Worm (Caenorhabditis elegans): ENCODE results near the gene F10E9.5.

DNA sequence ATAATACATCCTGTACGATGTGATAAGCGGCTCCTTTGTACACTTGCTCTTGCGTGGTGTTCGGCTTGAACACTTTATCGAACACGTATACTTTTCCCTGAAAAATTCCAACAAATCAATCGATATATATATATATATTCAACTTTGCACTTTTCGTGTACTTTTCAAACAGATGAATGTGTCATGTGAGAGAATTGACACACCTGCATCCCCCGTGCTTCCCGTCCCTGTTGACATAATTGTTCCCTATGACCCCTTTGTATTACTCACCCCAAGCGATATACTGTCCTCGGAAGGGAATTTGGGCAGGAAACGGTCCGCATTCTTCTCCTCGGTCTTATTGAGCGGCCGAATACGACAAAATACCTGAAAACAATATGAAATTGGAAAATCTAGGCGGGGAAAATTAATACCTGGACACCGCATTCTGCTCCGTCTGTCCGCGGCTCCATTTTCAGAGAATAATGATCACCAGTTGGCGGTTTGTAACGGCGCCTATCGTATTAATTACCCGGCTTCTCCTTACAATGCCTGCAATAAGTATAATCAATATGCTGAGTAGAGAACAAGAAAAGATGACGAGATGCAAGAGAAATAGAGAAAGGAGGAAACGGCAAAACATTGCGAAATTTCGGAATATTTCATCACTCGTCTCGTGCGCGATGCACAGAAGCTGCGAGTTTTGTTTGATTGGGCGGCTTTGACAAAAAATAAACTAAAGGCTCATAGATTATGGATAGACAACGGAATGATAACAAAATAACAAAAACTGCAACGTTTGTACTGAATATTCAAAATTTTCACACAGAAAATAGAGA is 47.5 kb downstream of the F10E9.5 start, which contains the start of gene unc-116:
- TF ChIP-seq rnt-1 (tag; optimal IDR thresholded peaks at IDR 0.05) (no peak), unc-86 (tag; optimal IDR thresholded peaks at IDR 0.05) (no peak), nfya-1 (tag; optimal IDR thresholded peaks at IDR 0.05) (peak; percentile 20), pros-1 (tag; optimal IDR thresholded peaks at IDR 0.05) (no peak), pqm-1 (tag; optimal IDR thresholded peaks at IDR 0.05) (no peak), dve-1 (tag; optimal IDR thresholded peaks at IDR 0.05) (no peak), elt-2 (tag; optimal IDR thresholded peaks at IDR 0.05) (no peak), ets-4 (tag; optimal IDR thresholded peaks at IDR 0.05) (no peak), hlh-30 (tag; optimal IDR thresholded peaks at IDR 0.05; ENCODE audit: insufficient read depth) (peak; percentile 86)
